Worm (Caenorhabditis elegans): ENCODE results near the gene sluh-7.
A peak's percentile ranks its signal among the peaks of the same experiment; 100 is the strongest.

The sluh-7 gene

ce11 chrV:10371951-10372350 is 16.3 kb upstream of the sluh-7 start, which contains the start of gene ugt-49:
ugt-49 (plus strand) TSS chrV:10372321.
- TF ChIP-seq tag-97 (GFP tag; IDR thresholded peaks at IDR 0.05): no peak
- TF ChIP-seq duxl-1 (tag; optimal IDR thresholded peaks at IDR 0.05; ENCODE audit: poor library complexity): no peak
- TF ChIP-seq nhr-48 (tag; optimal IDR thresholded peaks at IDR 0.05): no peak
- TF ChIP-seq egl-27 (tag; optimal IDR thresholded peaks at IDR 0.05): no peak
- no peak for TF ChIP-seq mdl-1 (tag; optimal IDR thresholded peaks at IDR 0.05)
- TF ChIP-seq arid-1 (GFP tag; conservative IDR thresholded peaks at IDR 0.05): no peak
- TF ChIP-seq lin-29 (GFP tag; IDR thresholded peaks at IDR 0.05): no peak
- TF ChIP-seq madf-9 (GFP tag; conservative IDR thresholded peaks at IDR 0.05): no peak
- TF ChIP-seq ztf-7 (tag; optimal IDR thresholded peaks at IDR 0.05): no peak
- TF ChIP-seq hlh-11 (tag; optimal IDR thresholded peaks at IDR 0.05): no peak
- TF ChIP-seq ceh-20 (GFP tag; IDR thresholded peaks at IDR 0.05): no peak
- no peak for TF ChIP-seq Y105C5A.15 (GFP tag; IDR thresholded peaks at IDR 0.05)
- no peak for TF ChIP-seq nhr-102 (tag; optimal IDR thresholded peaks at IDR 0.05)
- no peak for TF ChIP-seq daf-16 (GFP tag; optimal IDR thresholded peaks at IDR 0.05)
- TF ChIP-seq daf-16 (tag; optimal IDR thresholded peaks at IDR 0.05): peak; percentile 43
- no peak for TF ChIP-seq ztf-11 (tag; optimal IDR thresholded peaks at IDR 0.05)
- TF ChIP-seq dve-1 (tag; optimal IDR thresholded peaks at IDR 0.05; ENCODE audit: insufficient read depth): peak; percentile 5
- peak; percentile 34 for TF ChIP-seq pqm-1 (tag; optimal IDR thresholded peaks at IDR 0.05)
- TF ChIP-seq dmd-8 (GFP tag; IDR thresholded peaks at IDR 0.05): no peak
- TF ChIP-seq unc-130 (GFP tag; optimal IDR thresholded peaks at IDR 0.05): no peak
- TF ChIP-seq ceh-62 (tag; optimal IDR thresholded peaks at IDR 0.05): no peak
- TF ChIP-seq aly-2 (tag; optimal IDR thresholded peaks at IDR 0.05): no peak
- TF ChIP-seq madf-5 (GFP tag; IDR thresholded peaks at IDR 0.05): no peak
- TF ChIP-seq ama-1 (optimal IDR thresholded peaks at IDR 0.05): no peak
- no peak for TF ChIP-seq lin-13 (GFP tag; optimal IDR thresholded peaks at IDR 0.05)
- TF ChIP-seq php-3 (GFP tag; IDR thresholded peaks at IDR 0.05): no peak
- no peak for TF ChIP-seq zip-11 (GFP tag; IDR thresholded peaks at IDR 0.05)
- peak; percentile 79 for TF ChIP-seq nhr-28 (tag; optimal IDR thresholded peaks at IDR 0.05)
- TF ChIP-seq hif-1 (tag; optimal IDR thresholded peaks at IDR 0.05): no peak
- TF ChIP-seq ceh-82 (tag; optimal IDR thresholded peaks at IDR 0.05): no peak
- TF ChIP-seq rbr-2 (tag; optimal IDR thresholded peaks at IDR 0.05): no peak
- no peak for TF ChIP-seq hlh-30 (tag; optimal IDR thresholded peaks at IDR 0.05; ENCODE audit: insufficient read depth)
- no peak for TF ChIP-seq nhr-42 (GFP tag; IDR thresholded peaks at IDR 0.05)

DNA sequence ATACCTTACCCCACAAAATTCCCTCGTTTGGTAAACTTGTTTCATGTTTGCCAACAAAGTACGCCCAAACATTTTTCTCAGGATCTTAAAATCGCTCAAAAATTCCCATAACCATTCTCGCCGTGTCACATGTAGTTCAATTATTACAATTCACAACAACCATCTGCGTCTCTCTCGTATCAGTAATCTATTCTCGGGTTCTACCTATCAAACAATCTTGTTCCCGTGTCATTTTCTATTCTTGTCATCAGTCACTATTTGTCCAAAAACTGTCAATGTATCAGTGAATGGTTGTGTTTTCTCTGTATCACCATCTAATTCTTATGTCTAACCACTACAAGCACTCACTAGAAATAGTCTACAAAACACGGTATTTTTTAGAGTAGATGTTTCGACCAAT is 15.6 kb upstream of the sluh-7 start:
- TF ChIP-seq ZK337.2 (GFP tag; IDR thresholded peaks at IDR 0.05): no peak
- no peak for TF ChIP-seq T26A8.4 (GFP tag; IDR thresholded peaks at IDR 0.05)
- TF ChIP-seq hlh-11 (tag; optimal IDR thresholded peaks at IDR 0.05): peak; percentile 86
- TF ChIP-seq T20F7.1 (GFP tag; optimal IDR thresholded peaks at IDR 0.05): peak; percentile 56
- no peak for TF ChIP-seq ceh-20 (GFP tag; IDR thresholded peaks at IDR 0.05)
- peak; percentile 33 for TF ChIP-seq mep-1 (tag; optimal IDR thresholded peaks at IDR 0.05)
- peak in 1 of 2 experiments; percentile 66 for TF ChIP-seq mdl-1 (tag; optimal IDR thresholded peaks at IDR 0.05)
- TF ChIP-seq nhr-48 (tag; optimal IDR thresholded peaks at IDR 0.05): peak; percentile 67
- TF ChIP-seq unc-62 (GFP tag; optimal IDR thresholded peaks at IDR 0.05 in 1 of 2): peak in 1 of 2 experiments; percentile 42
- no peak for TF ChIP-seq unc-62 (tag; optimal IDR thresholded peaks at IDR 0.05)
- no peak for TF ChIP-seq skn-1 (tag; optimal IDR thresholded peaks at IDR 0.05)
- TF ChIP-seq lim-7 (GFP tag; IDR thresholded peaks at IDR 0.05): no peak
- TF ChIP-seq mxl-2 (GFP tag; conservative IDR thresholded peaks at IDR 0.05): no peak
- 0 out of 2 replicates have a peak, but pooled peaks have one; percentile 29 for TF ChIP-seq zfp-3 (GFP tag; conservative IDR thresholded peaks at IDR 0.05)
- TF ChIP-seq lin-1 (GFP tag; IDR thresholded peaks at IDR 0.05): no peak
- TF ChIP-seq pha-4 (GFP tag; IDR thresholded peaks at IDR 0.05): no peak
- no peak for TF ChIP-seq pha-4 (tag; optimal IDR thresholded peaks at IDR 0.05)
- TF ChIP-seq spr-3 (GFP tag; optimal IDR thresholded peaks at IDR 0.05): no peak
- no peak for TF ChIP-seq nhr-76 (tag; optimal IDR thresholded peaks at IDR 0.05)
- no peak for TF ChIP-seq fos-1 (tag; optimal IDR thresholded peaks at IDR 0.05)
- no peak for TF ChIP-seq nhr-111 (GFP tag; optimal IDR thresholded peaks at IDR 0.05)
- TF ChIP-seq rbr-2 (tag; optimal IDR thresholded peaks at IDR 0.05): no peak
- TF ChIP-seq madf-5 (GFP tag; IDR thresholded peaks at IDR 0.05): no peak
- no peak for TF ChIP-seq ama-1 (optimal IDR thresholded peaks at IDR 0.05)
- peak; percentile 82 for TF ChIP-seq hlh-30 (tag; optimal IDR thresholded peaks at IDR 0.05; ENCODE audit: insufficient read depth)
- no peak for TF ChIP-seq arid-1 (GFP tag; conservative IDR thresholded peaks at IDR 0.05)
- TF ChIP-seq Y48G9A.11 (GFP tag; IDR thresholded peaks at IDR 0.05): no peak
- TF ChIP-seq lin-38 (GFP tag; IDR thresholded peaks at IDR 0.05): no peak

Measured in whole organism, L4 larva.